6 fruit fly cellular contexts compared by ENCODE assay signal in genomic region chrX:9163645-9164509, dm6.
TF ChIP-seq lines count a peak whose summit lies in the region.

No protein-coding gene starts in this region.

- no peak for TF ChIP-seq CTCF in whole organism, embryonic (GFP tag; optimal IDR thresholded peaks at IDR 0.05; lab: Kevin White, UChicago)

TF ChIP-seq in whole organism, 6 proteins besides CTCF, POLR2A, EP300 and RAD21:
- no peak for TF ChIP-seq pan (optimal IDR thresholded peaks at IDR 0.05; lab: Kevin White, UChicago)
- no peak for TF ChIP-seq EcR (GFP tag; optimal IDR thresholded peaks at IDR 0.05; lab: Kevin White, UChicago)
- peak; percentile 12 for TF ChIP-seq CG8478 (optimal IDR thresholded peaks at IDR 0.05; lab: Kevin White, UChicago)
- TF ChIP-seq Dll (optimal IDR thresholded peaks at IDR 0.05; lab: Kevin White, UChicago) = no peak

TF ChIP-seq in whole organism, adult, 20 proteins besides CTCF, POLR2A, EP300 and RAD21 (continues in another document):
- TF ChIP-seq CG5204 (GFP tag; optimal IDR thresholded peaks at IDR 0.05; lab: Kevin White, UChicago) = no peak
- no peak for TF ChIP-seq Hr96 (GFP tag; optimal IDR thresholded peaks at IDR 0.05; lab: Kevin White, UChicago)
- TF ChIP-seq Mnt (GFP tag; optimal IDR thresholded peaks at IDR 0.05; lab: Kevin White, UChicago) = peak; percentile 93
- TF ChIP-seq pad (GFP tag; optimal IDR thresholded peaks at IDR 0.05; lab: Kevin White, UChicago) = peak; percentile 97
- no peak for TF ChIP-seq CG33017 (tag; optimal IDR thresholded peaks at IDR 0.05; lab: Kevin White, UChicago)
- TF ChIP-seq cnc (optimal IDR thresholded peaks at IDR 0.05; lab: Kevin White, UChicago) = no peak
- TF ChIP-seq CG11617 (GFP tag; optimal IDR thresholded peaks at IDR 0.05; lab: Kevin White, UChicago) = no peak
- TF ChIP-seq cic (GFP tag; optimal IDR thresholded peaks at IDR 0.05; lab: Kevin White, UChicago) = peak; percentile 19
- TF ChIP-seq CG7045 (GFP tag; optimal IDR thresholded peaks at IDR 0.05; lab: Kevin White, UChicago) = no peak
- no peak for TF ChIP-seq bab1 (GFP tag; optimal IDR thresholded peaks at IDR 0.05; lab: Kevin White, UChicago)
- TF ChIP-seq CG14711 (tag; optimal IDR thresholded peaks at IDR 0.05; lab: Kevin White, UChicago) = no peak
- no peak for TF ChIP-seq CG7101 (tag; optimal IDR thresholded peaks at IDR 0.05; lab: Kevin White, UChicago)
- TF ChIP-seq tj (GFP tag; optimal IDR thresholded peaks at IDR 0.05; lab: Kevin White, UChicago) = peak; percentile 27
- no peak for TF ChIP-seq toe (GFP tag; optimal IDR thresholded peaks at IDR 0.05; lab: Kevin White, UChicago)
- TF ChIP-seq CG12768 (GFP tag; optimal IDR thresholded peaks at IDR 0.05; lab: Kevin White, UChicago) = no peak
- TF ChIP-seq CG1620 (GFP tag; optimal IDR thresholded peaks at IDR 0.05; lab: Kevin White, UChicago) = no peak
- TF ChIP-seq ovo (GFP tag; optimal IDR thresholded peaks at IDR 0.05; lab: Kevin White, UChicago) = peak; percentile 54
- no peak for TF ChIP-seq Crg-1 (GFP tag; optimal IDR thresholded peaks at IDR 0.05; lab: Kevin White, UChicago)

TF ChIP-seq in whole organism, embryonic, 481 proteins besides CTCF, POLR2A, EP300 and RAD21 (continues in another document):
- TF ChIP-seq Eip74EF (GFP tag; optimal IDR thresholded peaks at IDR 0.05; lab: Kevin White, UChicago) (peak in 1 of 2 experiments; percentile 43), CG10209 (GFP tag; optimal IDR thresholded peaks at IDR 0.05; lab: Kevin White, UChicago) (no peak), z (GFP tag; IDR thresholded peaks at IDR 0.05; lab: Robert Waterston, UW) (peak; percentile 90), Med (GFP tag; lab: Kevin White, UChicago) (peak; percentile 26), kni (GFP tag; optimal IDR thresholded peaks at IDR 0.05; lab: Kevin White, UChicago) (peak; percentile 35), CG34422 (GFP tag; IDR thresholded peaks at IDR 0.05; lab: Robert Waterston, UW) (peak; percentile 38; the same call in 1 of the 3 replicates), odd (GFP tag; optimal IDR thresholded peaks at IDR 0.05; lab: Kevin White, UChicago) (peak; percentile 25), CG10321 (GFP tag; IDR thresholded peaks at IDR 0.05; lab: Robert Waterston, UW) (no peak), sr (GFP tag; IDR thresholded peaks at IDR 0.05; lab: Robert Waterston, UW) (peak; percentile 65; the same call in 2 of the 3 replicates), CG1832 (GFP tag; optimal IDR thresholded peaks at IDR 0.05; lab: Kevin White, UChicago) (peak; percentile 65), chinmo (GFP tag; IDR thresholded peaks at IDR 0.05; lab: Robert Waterston, UW; ENCODE audit: partially characterized antibody) (peak; percentile 84; the same call in 3 of the 4 replicates), YL-1 (GFP tag; optimal IDR thresholded peaks at IDR 0.05; lab: Kevin White, UChicago) (no peak), knrl (GFP tag; IDR thresholded peaks at IDR 0.05; lab: Robert Waterston, UW; ENCODE audit: partially characterized antibody) (0 out of 3 replicates have a peak, but pooled peaks have one; percentile 27), CG5180 (GFP tag; optimal IDR thresholded peaks at IDR 0.05; lab: Kevin White, UChicago) (peak; percentile 49), CG34376 (GFP tag; optimal IDR thresholded peaks at IDR 0.05; lab: Kevin White, UChicago) (peak; percentile 48), CG8924 (tag; optimal IDR thresholded peaks at IDR 0.05; lab: Kevin White, UChicago) (peak; percentile 2), CG12744 (GFP tag; optimal IDR thresholded peaks at IDR 0.05; lab: Kevin White, UChicago) (no peak)

TF ChIP-seq in whole organism, prepupa, 60 proteins besides CTCF, POLR2A, EP300 and RAD21 (continues in another document):
- TF ChIP-seq net (GFP tag; optimal IDR thresholded peaks at IDR 0.05; lab: Kevin White, UChicago) (peak; percentile 35), Ets96B (tag; optimal IDR thresholded peaks at IDR 0.05; lab: Kevin White, UChicago) (peak; percentile 21), CG8319 (GFP tag; optimal IDR thresholded peaks at IDR 0.05; lab: Kevin White, UChicago) (no peak), Sox14 (GFP tag; optimal IDR thresholded peaks at IDR 0.05; lab: Kevin White, UChicago) (no peak), CG6808 (GFP tag; optimal IDR thresholded peaks at IDR 0.05; lab: Kevin White, UChicago) (peak; percentile 19), CG10669 (GFP tag; optimal IDR thresholded peaks at IDR 0.05; lab: Kevin White, UChicago) (no peak), Hr39 (GFP tag; optimal IDR thresholded peaks at IDR 0.05; lab: Kevin White, UChicago) (no peak), CG10631 (GFP tag; optimal IDR thresholded peaks at IDR 0.05; lab: Kevin White, UChicago) (no peak), vri (GFP tag; optimal IDR thresholded peaks at IDR 0.05; lab: Kevin White, UChicago) (no peak), acj6 (GFP tag; optimal IDR thresholded peaks at IDR 0.05; lab: Kevin White, UChicago) (no peak), dsx (GFP tag; optimal IDR thresholded peaks at IDR 0.05; lab: Kevin White, UChicago; ENCODE audit: poor library complexity, severe bottlenecking) (peak; percentile 16), svp (GFP tag; lab: Kevin White, UChicago) (no peak), fd85E (GFP tag; optimal IDR thresholded peaks at IDR 0.05; lab: Kevin White, UChicago) (no peak), salr (GFP tag; optimal IDR thresholded peaks at IDR 0.05; lab: Kevin White, UChicago) (peak in 1 of 2 experiments; percentile 38), Gug (GFP tag; IDR thresholded peaks at IDR 0.05; lab: Robert Waterston, UW) (no peak), CG16779 (tag; optimal IDR thresholded peaks at IDR 0.05; lab: Kevin White, UChicago) (peak; percentile 37), esn (GFP tag; optimal IDR thresholded peaks at IDR 0.05; lab: Kevin White, UChicago) (no peak), CG11902 (GFP tag; optimal IDR thresholded peaks at IDR 0.05; lab: Kevin White, UChicago) (no peak), lz (GFP tag; optimal IDR thresholded peaks at IDR 0.05; lab: Kevin White, UChicago) (no peak)

TF ChIP-seq in whole organism, pupa, 21 proteins besides CTCF, POLR2A, EP300 and RAD21:
- TF ChIP-seq D1 (tag; optimal IDR thresholded peaks at IDR 0.05; lab: Kevin White, UChicago) (no peak), CG32121 (GFP tag; IDR thresholded peaks at IDR 0.05; lab: Robert Waterston, UW) (peak; percentile 57; the same call in 1 of the 2 replicates), CG8159 (tag; optimal IDR thresholded peaks at IDR 0.05; lab: Kevin White, UChicago) (peak; percentile 33), CG10348 (GFP tag; IDR thresholded peaks at IDR 0.05; lab: Robert Waterston, UW) (no peak), rn (GFP tag; IDR thresholded peaks at IDR 0.05; lab: Robert Waterston, UW) (no peak), CG15710 (tag; optimal IDR thresholded peaks at IDR 0.05; lab: Kevin White, UChicago) (peak; percentile 1), Pif1A (GFP tag; optimal IDR thresholded peaks at IDR 0.05; lab: Kevin White, UChicago) (no peak), Snoo (tag; optimal IDR thresholded peaks at IDR 0.05; lab: Kevin White, UChicago) (no peak), CG4496 (GFP tag; IDR thresholded peaks at IDR 0.05; lab: Robert Waterston, UW) (peak; percentile 69), Ets98B (GFP tag; IDR thresholded peaks at IDR 0.05; lab: Robert Waterston, UW) (peak; percentile 65), CG12605 (GFP tag; IDR thresholded peaks at IDR 0.05; lab: Robert Waterston, UW) (peak; percentile 72), CG13204 (GFP tag; optimal IDR thresholded peaks at IDR 0.05; lab: Kevin White, UChicago) (no peak), CG34367 (tag; optimal IDR thresholded peaks at IDR 0.05; lab: Kevin White, UChicago) (peak; percentile 48), CG14655 (GFP tag; optimal IDR thresholded peaks at IDR 0.05; lab: Kevin White, UChicago) (no peak), CG17806 (tag; optimal IDR thresholded peaks at IDR 0.05; lab: Kevin White, UChicago) (no peak), CG8301 (tag; optimal IDR thresholded peaks at IDR 0.05; lab: Kevin White, UChicago) (peak; percentile 21), fd96Ca (GFP tag; IDR thresholded peaks at IDR 0.05; lab: Robert Waterston, UW) (no peak; the same call in 2 of the 3 replicates), EcR (GFP tag; optimal IDR thresholded peaks at IDR 0.05; lab: Kevin White, UChicago) (no peak), Pif1B (GFP tag; optimal IDR thresholded peaks at IDR 0.05; lab: Kevin White, UChicago) (peak; percentile 61), gl (tag; optimal IDR thresholded peaks at IDR 0.05; lab: Kevin White, UChicago) (peak; percentile 25), CG9948 (tag; optimal IDR thresholded peaks at IDR 0.05; lab: Kevin White, UChicago) (no peak)

TF ChIP-seq in whole organism, wandering third instar larva, 38 proteins besides CTCF, POLR2A, EP300 and RAD21 (continues in another document):
- TF ChIP-seq OdsH (GFP tag; optimal IDR thresholded peaks at IDR 0.05; lab: Kevin White, UChicago) = no peak
- no peak for TF ChIP-seq Dfd (GFP tag; optimal IDR thresholded peaks at IDR 0.05; lab: Kevin White, UChicago)
- no peak for TF ChIP-seq CG9705 (GFP tag; optimal IDR thresholded peaks at IDR 0.05; lab: Kevin White, UChicago)
- TF ChIP-seq woc (GFP tag; optimal IDR thresholded peaks at IDR 0.05; lab: Kevin White, UChicago) = no peak
- TF ChIP-seq Mio (GFP tag; optimal IDR thresholded peaks at IDR 0.05; lab: Kevin White, UChicago) = no peak
- TF ChIP-seq sv (GFP tag; optimal IDR thresholded peaks at IDR 0.05; lab: Kevin White, UChicago) = no peak
- no peak for TF ChIP-seq Hr78 (GFP tag; optimal IDR thresholded peaks at IDR 0.05; lab: Kevin White, UChicago)
- no peak for TF ChIP-seq foxo (GFP tag; optimal IDR thresholded peaks at IDR 0.05; lab: Kevin White, UChicago)
- TF ChIP-seq br (GFP tag; optimal IDR thresholded peaks at IDR 0.05; lab: Kevin White, UChicago) = no peak
- TF ChIP-seq fru (GFP tag; optimal IDR thresholded peaks at IDR 0.05; lab: Kevin White, UChicago) = no peak
- peak; percentile 44 for TF ChIP-seq N (GFP tag; optimal IDR thresholded peaks at IDR 0.05; lab: Kevin White, UChicago)
- no peak for TF ChIP-seq lola (GFP tag; optimal IDR thresholded peaks at IDR 0.05; lab: Kevin White, UChicago)
- TF ChIP-seq pan (optimal IDR thresholded peaks at IDR 0.05; lab: Kevin White, UChicago) = no peak
- TF ChIP-seq Jra (GFP tag; optimal IDR thresholded peaks at IDR 0.05; lab: Kevin White, UChicago) = no peak
- no peak for TF ChIP-seq brk (GFP tag; optimal IDR thresholded peaks at IDR 0.05; lab: Kevin White, UChicago)
- TF ChIP-seq Sp1 (GFP tag; optimal IDR thresholded peaks at IDR 0.05; lab: Kevin White, UChicago) = no peak
- TF ChIP-seq Hr83 (GFP tag; optimal IDR thresholded peaks at IDR 0.05; lab: Kevin White, UChicago; ENCODE audit: poor library complexity, severe bottlenecking) = no peak
- peak; percentile 85 for TF ChIP-seq Dif (GFP tag; optimal IDR thresholded peaks at IDR 0.05; lab: Kevin White, UChicago; ENCODE audit: partially characterized antibody)
- TF ChIP-seq HLH106 (tag; optimal IDR thresholded peaks at IDR 0.05; lab: Kevin White, UChicago) = no peak
- TF ChIP-seq rgr (GFP tag; optimal IDR thresholded peaks at IDR 0.05; lab: Kevin White, UChicago) = no peak
- TF ChIP-seq CG32264 (GFP tag; optimal IDR thresholded peaks at IDR 0.05; lab: Kevin White, UChicago) = no peak
- TF ChIP-seq Rel (GFP tag; optimal IDR thresholded peaks at IDR 0.05; lab: Kevin White, UChicago) = peak; percentile 65
- peak; percentile 32 for TF ChIP-seq Rel (tag; optimal IDR thresholded peaks at IDR 0.05; lab: Kevin White, UChicago)
